Fruit fly (Drosophila melanogaster): ENCODE data around the gene Fer1.

Gene Fer1

dm6 chr3R:7187093-7187912 is 51.3 kb downstream of the Fer1 start (continued):
- TF ChIP-seq ems (GFP tag; optimal IDR thresholded peaks at IDR 0.05) (no peak), CG12104 (GFP tag; optimal IDR thresholded peaks at IDR 0.05) (no peak), BtbVII (GFP tag; optimal IDR thresholded peaks at IDR 0.05) (no peak), amos (GFP tag; IDR thresholded peaks at IDR 0.05; ENCODE audit: partially characterized antibody) (no peak), kni (GFP tag; optimal IDR thresholded peaks at IDR 0.05) (peak; percentile 5), Eip74EF (GFP tag; optimal IDR thresholded peaks at IDR 0.05) (no peak), Abd-B (GFP tag; optimal IDR thresholded peaks at IDR 0.05) (no peak), Deaf1 (tag; optimal IDR thresholded peaks at IDR 0.05) (no peak), CG9932 (GFP tag; IDR thresholded peaks at IDR 0.05) (no peak), emc (GFP tag; optimal IDR thresholded peaks at IDR 0.05) (no peak), NfI (GFP tag; optimal IDR thresholded peaks at IDR 0.05) (no peak), CG2712 (tag; optimal IDR thresholded peaks at IDR 0.05) (peak; percentile 54), Dip3 (GFP tag; optimal IDR thresholded peaks at IDR 0.05) (no peak), sob (GFP tag; IDR thresholded peaks at IDR 0.05) (no peak), hb (GFP tag; IDR thresholded peaks at IDR 0.05; ENCODE audit: partially characterized antibody) (no peak), Antp (GFP tag; optimal IDR thresholded peaks at IDR 0.05) (no peak), CG18262 (tag; optimal IDR thresholded peaks at IDR 0.05) (peak; percentile 45), CG2116 (GFP tag; optimal IDR thresholded peaks at IDR 0.05) (no peak), ewg (GFP tag; optimal IDR thresholded peaks at IDR 0.05) (no peak), hth (optimal IDR thresholded peaks at IDR 0.05) (no peak), Hr39 (optimal IDR thresholded peaks at IDR 0.05) (no peak), CG17385 (GFP tag; optimal IDR thresholded peaks at IDR 0.05) (peak; percentile 69), CG10209 (GFP tag; optimal IDR thresholded peaks at IDR 0.05) (no peak), cwo (GFP tag; optimal IDR thresholded peaks at IDR 0.05) (no peak), Dfd (GFP tag; optimal IDR thresholded peaks at IDR 0.05) (no peak), CG15696 (tag; optimal IDR thresholded peaks at IDR 0.05) (no peak), HmgZ (tag; optimal IDR thresholded peaks at IDR 0.05) (no peak), CG8924 (tag; optimal IDR thresholded peaks at IDR 0.05) (no peak), ranshi (GFP tag; IDR thresholded peaks at IDR 0.05) (0 out of 2 replicates have a peak, but pooled peaks have one; percentile 13), CG14667 (GFP tag; IDR thresholded peaks at IDR 0.05) (no peak), rib (GFP tag; IDR thresholded peaks at IDR 0.05) (no peak), gce (GFP tag; IDR thresholded peaks at IDR 0.05) (no peak), CG6854 (GFP tag; optimal IDR thresholded peaks at IDR 0.05) (no peak), CG12391 (tag; optimal IDR thresholded peaks at IDR 0.05) (peak; percentile 45), CG9215 (GFP tag; IDR thresholded peaks at IDR 0.05) (no peak), CG4404 (GFP tag; IDR thresholded peaks at IDR 0.05) (no peak), toy (GFP tag; IDR thresholded peaks at IDR 0.05) (no peak), ase (GFP tag; IDR thresholded peaks at IDR 0.05) (no peak), CG34422 (GFP tag; IDR thresholded peaks at IDR 0.05) (no peak; the same call in 2 of the 3 replicates), az2 (GFP tag; optimal IDR thresholded peaks at IDR 0.05) (peak; percentile 27), maf-S (GFP tag; optimal IDR thresholded peaks at IDR 0.05) (no peak), unpg (GFP tag; optimal IDR thresholded peaks at IDR 0.05) (no peak), bsh (GFP tag; optimal IDR thresholded peaks at IDR 0.05) (no peak), sug (tag; optimal IDR thresholded peaks at IDR 0.05) (no peak), HmgD (GFP tag; optimal IDR thresholded peaks at IDR 0.05) (no peak), CG7271 (tag; optimal IDR thresholded peaks at IDR 0.05) (no peak), Stat92E (GFP tag; optimal IDR thresholded peaks at IDR 0.05) (no peak), CG12071 (GFP tag; optimal IDR thresholded peaks at IDR 0.05) (no peak), Sry-δ (GFP tag; optimal IDR thresholded peaks at IDR 0.05) (peak; percentile 7), Hmr (GFP tag; optimal IDR thresholded peaks at IDR 0.05) (no peak)

Measured in whole organism, embryonic.